Fruit fly (Drosophila melanogaster): ENCODE results near the gene Osi6.

DNA sequence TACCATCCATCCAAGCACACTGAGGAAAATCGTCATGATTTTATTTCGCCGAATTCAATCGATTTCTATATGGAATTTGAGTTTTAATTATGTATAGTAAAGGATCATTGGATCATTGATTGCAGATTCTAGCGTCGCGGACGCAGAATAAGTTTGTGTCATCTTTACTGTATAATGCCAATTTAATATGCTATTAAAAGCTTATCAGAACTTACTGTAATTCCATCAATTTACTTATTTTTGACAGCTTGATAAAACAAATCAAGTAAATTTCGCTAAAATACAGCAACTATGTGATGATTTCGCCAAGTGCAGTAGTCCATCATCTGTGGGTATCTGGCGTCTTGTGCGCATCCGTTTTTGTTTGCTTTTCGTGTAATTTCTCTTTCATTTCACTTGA is 1.4 kb upstream of the Osi6 start:
- TF ChIP-seq CG8478 (optimal IDR thresholded peaks at IDR 0.05) = no peak
- TF ChIP-seq CTCF (optimal IDR thresholded peaks at IDR 0.05) = no peak

Data from S2 (cell line).